Fruit fly (Drosophila melanogaster): Measurements from ENCODE around the gene CG9119.

The CG9119 gene

dm6 chr3L:1203855-1204431 lies 652 bp downstream of the CG9119 start:
- TF ChIP-seq CG11617 (GFP tag; optimal IDR thresholded peaks at IDR 0.05) = no peak
- TF ChIP-seq kay (GFP tag; ENCODE audit: borderline replicate concordance) = no peak
- TF ChIP-seq CG33017 (tag; optimal IDR thresholded peaks at IDR 0.05) = no peak
- TF ChIP-seq CG1620 (GFP tag; optimal IDR thresholded peaks at IDR 0.05) = no peak
- TF ChIP-seq toe (GFP tag; optimal IDR thresholded peaks at IDR 0.05) = no peak
- TF ChIP-seq ovo (GFP tag; optimal IDR thresholded peaks at IDR 0.05) = no peak
- no peak for TF ChIP-seq CG5204 (GFP tag; optimal IDR thresholded peaks at IDR 0.05)
- TF ChIP-seq CG7045 (GFP tag; optimal IDR thresholded peaks at IDR 0.05) = no peak
- no peak for TF ChIP-seq cic (GFP tag; optimal IDR thresholded peaks at IDR 0.05)
- no peak for TF ChIP-seq Mnt (GFP tag; optimal IDR thresholded peaks at IDR 0.05)
- no peak for TF ChIP-seq pad (GFP tag; optimal IDR thresholded peaks at IDR 0.05)
- TF ChIP-seq CG12768 (GFP tag; optimal IDR thresholded peaks at IDR 0.05) = no peak
- TF ChIP-seq Clk (GFP tag; optimal IDR thresholded peaks at IDR 0.05) = no peak
- no peak for TF ChIP-seq tj (GFP tag; optimal IDR thresholded peaks at IDR 0.05)
- TF ChIP-seq cnc (optimal IDR thresholded peaks at IDR 0.05) = no peak
- no peak for TF ChIP-seq Crg-1 (GFP tag; optimal IDR thresholded peaks at IDR 0.05)
- TF ChIP-seq bab1 (GFP tag; optimal IDR thresholded peaks at IDR 0.05) = no peak
- TF ChIP-seq CG14711 (tag; optimal IDR thresholded peaks at IDR 0.05) = no peak

dm6 chr3L:1202588-1203195 lies 1.9 kb downstream of the CG9119 start, which contains the start of gene meep:
meep (minus strand) TSS chr3L:1203036.
- TF ChIP-seq Crg-1 (GFP tag; optimal IDR thresholded peaks at IDR 0.05) (no peak), cic (GFP tag; optimal IDR thresholded peaks at IDR 0.05) (peak; percentile 51), CG7101 (tag; optimal IDR thresholded peaks at IDR 0.05) (no peak), CG33017 (tag; optimal IDR thresholded peaks at IDR 0.05) (no peak), cnc (optimal IDR thresholded peaks at IDR 0.05) (no peak), Mnt (GFP tag; optimal IDR thresholded peaks at IDR 0.05) (no peak)

dm6 chr3L:1200357-1201051 lies 4.1 kb downstream of the CG9119 start, which contains the start of gene mwh:
mwh (plus strand) TSS chr3L:1200786.
- no peak for TF ChIP-seq cic (GFP tag; optimal IDR thresholded peaks at IDR 0.05)

- TF ChIP-seq toe (GFP tag; optimal IDR thresholded peaks at IDR 0.05) = peak; percentile 28
- TF ChIP-seq CG12768 (GFP tag; optimal IDR thresholded peaks at IDR 0.05) = no peak
Measured at dm6 chr3L:1195868-1196552, 8.6 kb downstream of the CG9119 start, which contains the start of gene Aplip1. Aplip1 (plus strand) TSS chr3L:1196317.

dm6 chr3L:1195202-1195601 lies 9.4 kb downstream of the CG9119 start, which contains the start of gene LysX:
LysX (minus strand) TSS chr3L:1195302.
- TF ChIP-seq CG7045 (GFP tag; optimal IDR thresholded peaks at IDR 0.05) (no peak), CG7101 (tag; optimal IDR thresholded peaks at IDR 0.05) (no peak), tj (GFP tag; optimal IDR thresholded peaks at IDR 0.05) (no peak), cic (GFP tag; optimal IDR thresholded peaks at IDR 0.05) (no peak), bab1 (GFP tag; optimal IDR thresholded peaks at IDR 0.05) (no peak), CG5204 (GFP tag; optimal IDR thresholded peaks at IDR 0.05) (no peak), ovo (GFP tag; optimal IDR thresholded peaks at IDR 0.05) (no peak), cnc (optimal IDR thresholded peaks at IDR 0.05) (no peak), CG12768 (GFP tag; optimal IDR thresholded peaks at IDR 0.05) (no peak), CG1620 (GFP tag; optimal IDR thresholded peaks at IDR 0.05) (no peak)

- TF ChIP-seq CG7101 (tag; optimal IDR thresholded peaks at IDR 0.05) (no peak), ovo (GFP tag; optimal IDR thresholded peaks at IDR 0.05) (no peak), CG5204 (GFP tag; optimal IDR thresholded peaks at IDR 0.05) (no peak), CG14711 (tag; optimal IDR thresholded peaks at IDR 0.05) (no peak)
Measured at dm6 chr3L:1193123-1193844, 11.3 kb downstream of the CG9119 start, which contains the start of gene Trhn. Trhn (minus strand) TSS chr3L:1193173.

All from whole organism, adult.